Fruit fly (Drosophila melanogaster) whole organism, embryonic: ENCODE results near the gene Alms1a.

ENCODE experiments used
- CG14441 ChIP-seq: fragments of 200-800 bp; sonication (Bioruptor generic); IDR thresholded peaks from 2 replicates; pipeline ENCODE4 v1.3.6; 2022; ENCODE audit warnings: missing biosample characterization, missing genetic modification characterization
- CG15011 ChIP-seq: fragments of 200-800 bp; sonication (Bioruptor generic); optimal IDR thresholded peaks from 3 replicates; lab custom pipeline; 2018; ENCODE audit warnings: missing biosample characterization, mild to moderate bottlenecking, missing genetic modification characterization
- CG1832 ChIP-seq: fragments of 200-800 bp; sonication (Bioruptor generic); optimal IDR thresholded peaks from 2 replicates; lab custom pipeline; 2017; ENCODE audit warnings: missing biosample characterization, mild to moderate bottlenecking, missing genetic modification characterization, inconsistent platforms
- CG34224 ChIP-seq: fragments of 200-800 bp; sonication (Bioruptor generic); IDR thresholded peaks from 3 replicates; pipeline ENCODE4 v1.3.6; 2022; ENCODE audit warnings: missing biosample characterization, missing genetic modification characterization; ENCODE audit not compliant: partially characterized antibody
- CG9215 ChIP-seq: fragments of 200-800 bp; sonication (Bioruptor generic); IDR thresholded peaks from 2 replicates; pipeline ENCODE4 v1.3.6; 2022; ENCODE audit warnings: missing biosample characterization, missing genetic modification characterization
- Jarid2 ChIP-seq: fragments of 200-800 bp; sonication (Bioruptor generic); optimal IDR thresholded peaks from 3 replicates; lab custom pipeline; 2017; ENCODE audit warnings: mild to moderate bottlenecking, missing biosample characterization, missing genetic modification reagents, missing genetic modification characterization
- bigmax ChIP-seq: fragments of 200-800 bp; sonication (Bioruptor generic); optimal IDR thresholded peaks from 2 replicates; lab custom pipeline; 2018; ENCODE audit warnings: missing biosample characterization, mild to moderate bottlenecking, missing genetic modification characterization
- cad ChIP-seq: fragments of >200 bp; optimal IDR thresholded peaks from 2 replicates; lab custom pipeline; 2017; ENCODE audit warnings: missing biosample characterization, missing genetic modification characterization
- cas ChIP-seq: fragments of 200-800 bp; sonication (Bioruptor generic); IDR thresholded peaks from 2 replicates; pipeline ENCODE4 v1.3.6; 2022; ENCODE audit warnings: missing biosample characterization, missing genetic modification characterization
- chif ChIP-seq, 2 experiments: fragments of 200-800 bp; sonication (Bioruptor generic); optimal IDR thresholded peaks; 3 replicates each; lab custom pipeline; 2016; ENCODE audit warnings: missing biosample characterization in 2 of 2, missing genetic modification characterization in 2 of 2
- sens ChIP-seq: fragments of 200-800 bp; sonication (Bioruptor generic); peaks from one replicate; lab custom pipeline; 2016; ENCODE audit warnings: missing biosample characterization, missing genetic modification characterization
- sna ChIP-seq: fragments of 200-800 bp; sonication (Bioruptor generic); IDR thresholded peaks from 2 replicates; pipeline ENCODE4 v1.3.6; 2022; ENCODE audit warnings: missing biosample characterization, missing genetic modification characterization; ENCODE audit not compliant: partially characterized antibody
- unc-4 ChIP-seq: fragments of 200-800 bp; sonication (Bioruptor generic); IDR thresholded peaks from 2 replicates; pipeline ENCODE4 v1.3.6; 2022; ENCODE audit warnings: missing biosample characterization, missing genetic modification characterization; ENCODE audit not compliant: partially characterized antibody
- yki ChIP-seq: fragments of >200 bp; optimal IDR thresholded peaks from 3 replicates; lab custom pipeline; 2018

DNA sequence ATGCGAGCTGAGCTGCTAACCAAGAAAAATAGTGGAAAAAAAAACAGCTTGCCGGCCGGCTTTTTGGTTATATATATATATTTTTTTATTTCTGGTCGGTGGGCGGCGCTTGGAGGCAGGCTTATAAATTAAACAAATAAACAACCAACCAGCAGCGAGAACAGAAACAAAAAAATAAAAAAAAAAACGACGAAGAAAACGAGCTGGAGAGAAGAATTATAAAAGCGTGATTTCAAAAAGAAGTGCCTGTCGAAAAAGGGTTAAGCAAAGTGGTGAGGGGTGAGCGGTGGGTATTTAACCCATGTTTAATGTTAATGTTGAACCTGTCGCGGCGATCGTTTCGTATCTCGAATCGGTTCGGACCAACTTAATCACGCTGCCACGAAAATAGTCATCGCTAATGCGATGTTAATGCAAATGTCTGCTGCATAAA is 35.4 kb upstream of the Alms1a start:
- TF ChIP-seq bigmax (GFP tag; lab: Kevin White, UChicago) (no peak), CG15011 (GFP tag; lab: Kevin White, UChicago) (no peak), cas (GFP tag; lab: Robert Waterston, UW) (no peak), CG9215 (GFP tag; lab: Robert Waterston, UW) (no peak), sens (GFP tag; lab: Kevin White, UChicago) (no peak), yki (lab: Kevin White, UChicago) (no peak), cad (no peak), Jarid2 (GFP tag; lab: Kevin White, UChicago) (no peak), CG14441 (GFP tag; lab: Robert Waterston, UW) (no peak), sna (GFP tag; lab: Robert Waterston, UW) (no peak), unc-4 (GFP tag; lab: Robert Waterston, UW) (no peak), chif (GFP tag; optimal IDR thresholded peaks at IDR 0.05; lab: Kevin White, UChicago) (no peak), CG34224 (GFP tag; lab: Robert Waterston, UW) (no peak), CG1832 (GFP tag; lab: Kevin White, UChicago) (no peak)
